Worm (Caenorhabditis elegans): ENCODE data around the gene srx-42.

srx-42 gene

ce11 chrV:13908916-13909176 is 12.0 kb upstream of the srx-42 start, which contains the start of gene C06B3.6:
TSS of gene C06B3.6 (minus strand) at chrV:13908967.
- no peak for TF ChIP-seq ceh-2 (tag; optimal IDR thresholded peaks at IDR 0.05)
- no peak for TF ChIP-seq syd-9 (tag; optimal IDR thresholded peaks at IDR 0.05)
- TF ChIP-seq ets-4 (tag; optimal IDR thresholded peaks at IDR 0.05): no peak
- no peak for TF ChIP-seq lin-11 (tag; optimal IDR thresholded peaks at IDR 0.05)
- TF ChIP-seq F13H6.1 (tag; optimal IDR thresholded peaks at IDR 0.05): no peak
- no peak for TF ChIP-seq npax-4 (tag; optimal IDR thresholded peaks at IDR 0.05)
- TF ChIP-seq hlh-30 (tag; optimal IDR thresholded peaks at IDR 0.05; ENCODE audit: insufficient read depth): no peak
- TF ChIP-seq ama-1 (optimal IDR thresholded peaks at IDR 0.05): no peak
- TF ChIP-seq ceh-48 (tag; optimal IDR thresholded peaks at IDR 0.05): no peak
- TF ChIP-seq pag-3 (tag; optimal IDR thresholded peaks at IDR 0.05; ENCODE audit: borderline replicate concordance): no peak
- no peak for TF ChIP-seq ceh-31 (tag; optimal IDR thresholded peaks at IDR 0.05)

- TF ChIP-seq tbx-7 (tag; optimal IDR thresholded peaks at IDR 0.05) (no peak), hlh-30 (tag; optimal IDR thresholded peaks at IDR 0.05; ENCODE audit: insufficient read depth) (peak; percentile 34), sox-2 (GFP tag; IDR thresholded peaks at IDR 0.05) (no peak)
These were observed 11.4 kb upstream of the srx-42 start, which contains the start of gene C06B3.7 for ce11 chrV:13909400-13909799. TSS of gene C06B3.7 (plus strand) at chrV:13909686.

- TF ChIP-seq elt-4 (tag; optimal IDR thresholded peaks at IDR 0.05) (no peak), odd-2 (tag; optimal IDR thresholded peaks at IDR 0.05) (no peak), mec-3 (tag; optimal IDR thresholded peaks at IDR 0.05; ENCODE audit: borderline replicate concordance) (no peak), lin-11 (tag; optimal IDR thresholded peaks at IDR 0.05) (no peak), sox-2 (GFP tag; IDR thresholded peaks at IDR 0.05) (no peak), tbx-7 (tag; optimal IDR thresholded peaks at IDR 0.05) (no peak), syd-9 (tag; optimal IDR thresholded peaks at IDR 0.05) (no peak), tbx-2 (tag; optimal IDR thresholded peaks at IDR 0.05) (no peak), ref-2 (tag; optimal IDR thresholded peaks at IDR 0.05) (no peak), sox-4 (tag; optimal IDR thresholded peaks at IDR 0.05) (no peak), unc-55 (GFP tag; optimal IDR thresholded peaks at IDR 0.05) (no peak), unc-86 (tag; optimal IDR thresholded peaks at IDR 0.05) (no peak), F13H6.1 (tag; optimal IDR thresholded peaks at IDR 0.05) (no peak), hlh-8 (tag; optimal IDR thresholded peaks at IDR 0.05) (no peak), pqm-1 (tag; optimal IDR thresholded peaks at IDR 0.05) (no peak), sdc-2 (tag; optimal IDR thresholded peaks at IDR 0.05) (no peak), che-1 (tag; optimal IDR thresholded peaks at IDR 0.05) (no peak), ceh-30 (tag; optimal IDR thresholded peaks at IDR 0.05) (no peak), nfya-1 (tag; optimal IDR thresholded peaks at IDR 0.05) (no peak), pax-1 (tag; optimal IDR thresholded peaks at IDR 0.05) (no peak)
These were observed 5.4 kb upstream of the srx-42 start, which contains the start of gene gcy-32 for ce11 chrV:13915390-13915789. TSS of gene gcy-32 (minus strand) at chrV:13915490.

- TF ChIP-seq pha-4 (tag; optimal IDR thresholded peaks at IDR 0.05) (no peak), K02D7.2 (tag; optimal IDR thresholded peaks at IDR 0.05) (no peak), nfya-1 (tag; optimal IDR thresholded peaks at IDR 0.05) (no peak), ets-4 (tag; optimal IDR thresholded peaks at IDR 0.05) (no peak), gmeb-2 (tag; optimal IDR thresholded peaks at IDR 0.05) (no peak)
These were observed 4.6 kb upstream of the srx-42 start, which contains the start of gene str-252 for ce11 chrV:13916196-13916595. TSS of gene str-252 (plus strand) at chrV:13916496.

- TF ChIP-seq dmd-4 (tag; optimal IDR thresholded peaks at IDR 0.05; ENCODE audit: borderline replicate concordance) (no peak), K02D7.2 (tag; optimal IDR thresholded peaks at IDR 0.05) (no peak), npax-4 (tag; optimal IDR thresholded peaks at IDR 0.05) (no peak), F13H6.1 (tag; optimal IDR thresholded peaks at IDR 0.05) (no peak), pax-1 (tag; optimal IDR thresholded peaks at IDR 0.05) (no peak), rnt-1 (tag; optimal IDR thresholded peaks at IDR 0.05) (no peak)
These were observed 2.5 kb upstream of the srx-42 start, which contains the start of gene str-250 for ce11 chrV:13918341-13918740. TSS of gene str-250 (plus strand) at chrV:13918641.

- no peak for TF ChIP-seq ceh-9 (tag; optimal IDR thresholded peaks at IDR 0.05)
- TF ChIP-seq ceh-18 (tag; optimal IDR thresholded peaks at IDR 0.05): no peak
- TF ChIP-seq pha-2 (tag; optimal IDR thresholded peaks at IDR 0.05): no peak
- TF ChIP-seq che-1 (tag; optimal IDR thresholded peaks at IDR 0.05): no peak
- no peak for TF ChIP-seq ztf-16 (tag; optimal IDR thresholded peaks at IDR 0.05)
- no peak for TF ChIP-seq hlh-30 (tag; optimal IDR thresholded peaks at IDR 0.05; ENCODE audit: insufficient read depth)
- TF ChIP-seq unc-55 (GFP tag; optimal IDR thresholded peaks at IDR 0.05): no peak
These were observed 3.0 kb downstream of the srx-42 start, which contains the start of gene srxa-11 for ce11 chrV:13923851-13924250. TSS of gene srxa-11 (plus strand) at chrV:13924151.
